Fruit fly (Drosophila melanogaster): ENCODE data around the gene CG10713.

Gene CG10713

dm6 chr3L:13410999-13411398, 24.0 kb downstream of the CG10713 start (continued):
- TF ChIP-seq CG13624 (GFP tag; optimal IDR thresholded peaks at IDR 0.05) (no peak), sisA (GFP tag; IDR thresholded peaks at IDR 0.05) (peak; percentile 36), TFAM (GFP tag; optimal IDR thresholded peaks at IDR 0.05) (no peak), CG2116 (GFP tag; optimal IDR thresholded peaks at IDR 0.05) (peak; percentile 18), CG17829 (tag; optimal IDR thresholded peaks at IDR 0.05) (peak; percentile 73), CG9215 (GFP tag; IDR thresholded peaks at IDR 0.05) (no peak), gsb (GFP tag; IDR thresholded peaks at IDR 0.05) (no peak), usp (GFP tag; optimal IDR thresholded peaks at IDR 0.05) (no peak), exex (tag; optimal IDR thresholded peaks at IDR 0.05) (no peak), p53 (GFP tag; optimal IDR thresholded peaks at IDR 0.05) (no peak), odd (GFP tag; optimal IDR thresholded peaks at IDR 0.05) (no peak), H15 (GFP tag; IDR thresholded peaks at IDR 0.05) (0 out of 3 replicates have a peak, but pooled peaks have one; percentile 9), CG11504 (tag; optimal IDR thresholded peaks at IDR 0.05) (peak; percentile 44), bbx (GFP tag; IDR thresholded peaks at IDR 0.05; ENCODE audit: partially characterized antibody) (no peak), Aef1 (GFP tag; IDR thresholded peaks at IDR 0.05) (0 out of 3 replicates have a peak, but pooled peaks have one; percentile 16), amos (GFP tag; IDR thresholded peaks at IDR 0.05; ENCODE audit: partially characterized antibody) (peak; percentile 56), CG15514 (GFP tag; optimal IDR thresholded peaks at IDR 0.05) (no peak), dan (GFP tag; IDR thresholded peaks at IDR 0.05) (no peak), Ets97D (GFP tag; optimal IDR thresholded peaks at IDR 0.05) (peak; percentile 14), Dek (tag; optimal IDR thresholded peaks at IDR 0.05) (peak; percentile 56), chn (GFP tag; optimal IDR thresholded peaks at IDR 0.05) (peak; percentile 13), gfzf (GFP tag; optimal IDR thresholded peaks at IDR 0.05) (peak; percentile 7), CTCF (GFP tag; optimal IDR thresholded peaks at IDR 0.05) (peak; percentile 99), Hmr (GFP tag; optimal IDR thresholded peaks at IDR 0.05) (peak; percentile 27), CG4820 (GFP tag; optimal IDR thresholded peaks at IDR 0.05) (peak; percentile 41), hbn (GFP tag; IDR thresholded peaks at IDR 0.05; ENCODE audit: partially characterized antibody) (no peak), pum (GFP tag; optimal IDR thresholded peaks at IDR 0.05) (peak; percentile 11), slbo (GFP tag; IDR thresholded peaks at IDR 0.05) (peak; percentile 64; the same call in 1 of the 2 replicates), HmgZ (tag; optimal IDR thresholded peaks at IDR 0.05) (peak; percentile 61), bsh (GFP tag; optimal IDR thresholded peaks at IDR 0.05) (peak in 1 of 2 experiments; percentile 16), CG6791 (GFP tag; IDR thresholded peaks at IDR 0.05; ENCODE audit: partially characterized antibody) (no peak), CG1647 (GFP tag; optimal IDR thresholded peaks at IDR 0.05) (peak; percentile 20), CG9817 (tag; optimal IDR thresholded peaks at IDR 0.05) (peak; percentile 48), al (GFP tag; IDR thresholded peaks at IDR 0.05) (no peak), tna (GFP tag; IDR thresholded peaks at IDR 0.05; ENCODE audit: partially characterized antibody) (no peak), cad (GFP tag; optimal IDR thresholded peaks at IDR 0.05) (no peak), CG2199 (GFP tag; IDR thresholded peaks at IDR 0.05) (peak; percentile 65; the same call in 1 of the 3 replicates), croc (GFP tag; conservative IDR thresholded peaks at IDR 0.05) (no peak), CG8290 (GFP tag; optimal IDR thresholded peaks at IDR 0.05) (peak; percentile 26), CG8290 (tag; optimal IDR thresholded peaks at IDR 0.05) (no peak), Med (GFP tag) (peak; percentile 90), Xbp1 (GFP tag; optimal IDR thresholded peaks at IDR 0.05) (peak; percentile 72), CG17186 (GFP tag; optimal IDR thresholded peaks at IDR 0.05) (no peak), CG9876 (GFP tag; optimal IDR thresholded peaks at IDR 0.05) (peak; percentile 24), Antp (GFP tag; optimal IDR thresholded peaks at IDR 0.05) (peak; percentile 20), stwl (tag; optimal IDR thresholded peaks at IDR 0.05) (peak; percentile 61), Lim3 (GFP tag; IDR thresholded peaks at IDR 0.05) (no peak), Vsx1 (GFP tag; optimal IDR thresholded peaks at IDR 0.05) (peak; percentile 8), CG10209 (GFP tag; optimal IDR thresholded peaks at IDR 0.05) (no peak), CoRest (tag; optimal IDR thresholded peaks at IDR 0.05) (peak; percentile 59), Mad (GFP tag; optimal IDR thresholded peaks at IDR 0.05) (peak; percentile 14), CG9609 (GFP tag; optimal IDR thresholded peaks at IDR 0.05) (no peak)
